Worm (Caenorhabditis elegans) whole organism, young adult: ENCODE results near the gene dcap-1.
"Not testable (repeated sequence)": the region's sequence is repeated elsewhere in the genome, so short reads cannot be mapped to it uniquely, and the experiment has no call there.

Experiments
- ama-1 ChIP-seq, 3 experiments: fragments of 150-350 bp in 1 of 3; sonication (generic microtip) in 2 of 3; optimal IDR thresholded peaks; 2 replicates each; lab custom pipeline; 2014 to 2018; ENCODE audit warnings: missing biosample characterization in 2 of 3, missing genetic modification characterization in 2 of 3, missing genetic modification reagents in 2 of 3
- ceh-27 ChIP-seq: fragments of 200-800 bp; sonication (Bioruptor generic); optimal IDR thresholded peaks from 2 replicates; lab custom pipeline; 2018; ENCODE audit warnings: mild to moderate bottlenecking, missing genetic modification characterization, moderate library complexity, missing compliant biosample characterization
- lin-26 ChIP-seq: fragments of 200-800 bp; sonication (Bioruptor generic); IDR thresholded peaks from 2 replicates; pipeline ENCODE4 v1.3.6; 2022; ENCODE audit warnings: missing genetic modification reagents, missing genetic modification characterization, missing compliant biosample characterization
- lin-35 ChIP-seq, 3 experiments: fragments of 150-350 bp in 2 of 3; sonication (generic microtip) in 1 of 3; optimal IDR thresholded peaks; 2 replicates each; lab custom pipeline; 2014 to 2018; ENCODE audit warnings: missing biosample characterization in 3 of 3, missing genetic modification characterization in 3 of 3, missing genetic modification reagents in 3 of 3
- snpc-4 ChIP-seq, 5 experiments: fragments of 150-350 bp in 1 of 5; sonication (generic microtip) in 4 of 5; optimal IDR thresholded peaks; 2 replicates each; lab custom pipeline; 2014 to 2018; ENCODE audit warnings: missing genetic modification characterization in 5 of 5, missing biosample characterization in 3 of 5, antibody characterized with exemption in 2 of 5, mild to moderate bottlenecking in 2 of 5, missing compliant biosample characterization in 2 of 5, missing genotype in 2 of 5, moderate library complexity in 2 of 5, missing genetic modification reagents in 1 of 5

DNA sequence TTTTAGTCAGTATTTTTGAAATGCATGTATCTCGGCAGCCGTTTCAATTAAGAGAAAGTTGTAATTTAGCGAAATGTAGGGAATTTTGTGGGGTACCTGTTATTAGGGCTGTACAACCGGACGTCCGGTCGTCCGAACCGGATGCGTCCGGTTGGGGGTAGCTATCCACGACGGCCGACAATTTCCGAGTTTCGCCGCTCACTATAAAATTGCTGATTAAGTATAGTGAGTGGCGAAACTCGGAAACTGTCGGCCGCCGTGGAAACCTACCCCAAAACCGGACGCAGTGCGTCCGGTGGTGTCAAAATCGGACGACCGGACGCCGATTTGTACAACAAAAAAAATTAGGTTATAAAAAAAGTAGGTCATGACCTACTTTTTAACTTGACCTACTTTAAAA, 7.1 kb upstream of the dcap-1 start:
- TF ChIP-seq ceh-27 (GFP tag; lab: Kevin White, UChicago); snpc-4 (GFP tag; optimal IDR thresholded peaks at IDR 0.05; lab: Kevin White, UChicago); lin-35 (GFP tag; optimal IDR thresholded peaks at IDR 0.05; lab: Kevin White, UChicago); ama-1 (optimal IDR thresholded peaks at IDR 0.05; lab: Kevin White, UChicago); ama-1 (GFP tag; optimal IDR thresholded peaks at IDR 0.05; lab: Kevin White, UChicago); lin-26 (GFP tag; lab: Robert Waterston, UW): not testable (repeated sequence)
- TF ChIP-seq snpc-4 (tag; optimal IDR thresholded peaks at IDR 0.05; lab: Kevin White, UChicago) = peak in 3 of 4 experiments; percentile 24 to 91 (median 85)
